Worm (Caenorhabditis elegans): ENCODE measurements around the gene C25D7.5.

- TF ChIP-seq gmeb-2 (tag; optimal IDR thresholded peaks at IDR 0.05) (no peak), pha-4 (tag; optimal IDR thresholded peaks at IDR 0.05) (no peak), tbx-2 (tag; optimal IDR thresholded peaks at IDR 0.05) (no peak), odd-2 (tag; optimal IDR thresholded peaks at IDR 0.05) (no peak), ama-1 (optimal IDR thresholded peaks at IDR 0.05) (no peak)
Measured at ce11 chrV:15020732-15021131, 31.7 kb upstream of the C25D7.5 start, which contains the start of gene F14H8.5.
